Fruit fly (Drosophila melanogaster): ENCODE data around the gene RpS27A.

Gene RpS27A

dm6 chr2L:10430802-10431476 is 22.8 kb downstream of the RpS27A start, which contains the start of the genes Bug22 and TfIIB (continued):
- no peak for TF ChIP-seq CG7963 (GFP tag; IDR thresholded peaks at IDR 0.05; ENCODE audit: partially characterized antibody)
- no peak for TF ChIP-seq gcm2 (GFP tag; optimal IDR thresholded peaks at IDR 0.05)
- peak; percentile 45 for TF ChIP-seq MESR4 (GFP tag; optimal IDR thresholded peaks at IDR 0.05)
- TF ChIP-seq CG9727 (GFP tag; optimal IDR thresholded peaks at IDR 0.05), result peak; percentile 72
- no peak for TF ChIP-seq CG12071 (GFP tag; optimal IDR thresholded peaks at IDR 0.05)
- TF ChIP-seq ato (GFP tag; IDR thresholded peaks at IDR 0.05; ENCODE audit: partially characterized antibody), result no peak
- TF ChIP-seq Oli (tag; optimal IDR thresholded peaks at IDR 0.05), result no peak
- TF ChIP-seq ash1 (GFP tag; optimal IDR thresholded peaks at IDR 0.05), result no peak
- no peak for TF ChIP-seq Lim3 (GFP tag; IDR thresholded peaks at IDR 0.05)
- TF ChIP-seq CG17612 (GFP tag; IDR thresholded peaks at IDR 0.05), result no peak
- TF ChIP-seq CG4404 (GFP tag; IDR thresholded peaks at IDR 0.05), result no peak
- peak; percentile 41 for TF ChIP-seq CG9876 (GFP tag; optimal IDR thresholded peaks at IDR 0.05)
- TF ChIP-seq CG6791 (GFP tag; IDR thresholded peaks at IDR 0.05; ENCODE audit: partially characterized antibody), result peak; percentile 22; the same call in 1 of the 3 replicates
- TF ChIP-seq CG7839 (tag; optimal IDR thresholded peaks at IDR 0.05), result no peak
- TF ChIP-seq odd (GFP tag; optimal IDR thresholded peaks at IDR 0.05), result peak; percentile 15
- peak; percentile 71 for TF ChIP-seq CG15514 (GFP tag; optimal IDR thresholded peaks at IDR 0.05)
- TF ChIP-seq gsb-n (tag; optimal IDR thresholded peaks at IDR 0.05), result no peak
- peak; percentile 51 for TF ChIP-seq CG4854 (GFP tag; optimal IDR thresholded peaks at IDR 0.05)
- TF ChIP-seq Doc2 (GFP tag; IDR thresholded peaks at IDR 0.05), result no peak
- TF ChIP-seq CG2202 (tag; optimal IDR thresholded peaks at IDR 0.05), result peak; percentile 21
- peak; percentile 88 for TF ChIP-seq CG12391 (tag; optimal IDR thresholded peaks at IDR 0.05)
- peak; percentile 47 for TF ChIP-seq BEAF-32 (GFP tag; optimal IDR thresholded peaks at IDR 0.05)
- TF ChIP-seq en (GFP tag; optimal IDR thresholded peaks at IDR 0.05), result no peak
- TF ChIP-seq yki (optimal IDR thresholded peaks at IDR 0.05), result no peak
- TF ChIP-seq Atf6 (GFP tag; IDR thresholded peaks at IDR 0.05), result peak; percentile 61
- TF ChIP-seq Usf (GFP tag; optimal IDR thresholded peaks at IDR 0.05), result no peak
- peak; percentile 71 for TF ChIP-seq CG14014 (GFP tag; IDR thresholded peaks at IDR 0.05)
- no peak for TF ChIP-seq CG4707 (GFP tag; optimal IDR thresholded peaks at IDR 0.05)
- peak; percentile 32 for TF ChIP-seq CG9797 (GFP tag; optimal IDR thresholded peaks at IDR 0.05)
- no peak for TF ChIP-seq ATbp (GFP tag; optimal IDR thresholded peaks at IDR 0.05)
- TF ChIP-seq CG43689 (GFP tag; IDR thresholded peaks at IDR 0.05), result no peak
- peak; percentile 74 for TF ChIP-seq dm (GFP tag; optimal IDR thresholded peaks at IDR 0.05)
- no peak for TF ChIP-seq sc (optimal IDR thresholded peaks at IDR 0.05)
- TF ChIP-seq sc (GFP tag; optimal IDR thresholded peaks at IDR 0.05), result no peak
- TF ChIP-seq mld (GFP tag; IDR thresholded peaks at IDR 0.05; ENCODE audit: partially characterized antibody), result no peak
- TF ChIP-seq CG34224 (GFP tag; IDR thresholded peaks at IDR 0.05; ENCODE audit: partially characterized antibody), result 0 out of 3 replicates have a peak, but pooled peaks have one; percentile 8
- TF ChIP-seq gcm (GFP tag; optimal IDR thresholded peaks at IDR 0.05), result no peak
- peak; percentile 77 for TF ChIP-seq CG13775 (GFP tag; optimal IDR thresholded peaks at IDR 0.05)
- TF ChIP-seq Mad (GFP tag; optimal IDR thresholded peaks at IDR 0.05), result peak; percentile 71
- TF ChIP-seq sqz (GFP tag; optimal IDR thresholded peaks at IDR 0.05), result peak; percentile 76
- peak; percentile 84 for TF ChIP-seq CG17802 (tag; optimal IDR thresholded peaks at IDR 0.05)
- peak; percentile 76 for TF ChIP-seq CoRest (tag; optimal IDR thresholded peaks at IDR 0.05)
- TF ChIP-seq bbx (GFP tag; IDR thresholded peaks at IDR 0.05; ENCODE audit: partially characterized antibody), result 0 out of 2 replicates have a peak, but pooled peaks have one; percentile 15
- TF ChIP-seq usp (GFP tag; optimal IDR thresholded peaks at IDR 0.05), result no peak
- TF ChIP-seq Dek (tag; optimal IDR thresholded peaks at IDR 0.05), result peak; percentile 76
- no peak for TF ChIP-seq aop (GFP tag; IDR thresholded peaks at IDR 0.05)
- peak; percentile 81 for TF ChIP-seq CHES-1-like (GFP tag; optimal IDR thresholded peaks at IDR 0.05)
- TF ChIP-seq CG15696 (tag; optimal IDR thresholded peaks at IDR 0.05), result peak; percentile 56
- no peak for TF ChIP-seq cwo (GFP tag; optimal IDR thresholded peaks at IDR 0.05)
